Fruit fly (Drosophila melanogaster): ENCODE measurements around the gene p.

p gene

DNA sequence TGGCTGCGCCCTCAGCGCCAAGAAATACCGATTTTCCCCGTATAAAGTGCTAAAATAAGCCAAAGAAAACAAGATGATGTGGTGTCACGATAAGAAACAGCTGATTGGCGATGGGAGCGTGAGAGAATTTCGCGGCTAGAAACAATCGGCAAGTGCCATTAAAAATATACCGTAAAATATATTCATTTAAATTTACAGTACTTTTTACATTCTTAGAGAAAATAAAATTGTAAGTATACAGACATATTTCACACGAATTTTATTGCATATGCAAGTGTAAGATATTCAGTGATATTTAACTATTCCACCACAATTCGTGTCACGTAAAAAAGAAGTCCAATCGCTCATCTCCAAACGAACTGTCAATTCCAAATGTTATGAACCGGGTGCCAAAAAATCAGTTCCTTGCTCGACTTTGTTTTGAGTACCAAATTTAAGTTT is 6.1 kb upstream of the p start, which contains the start of the genes Unc50, CG11755 and CG8043 (continued):
- no peak for TF ChIP-seq fru (optimal IDR thresholded peaks at IDR 0.05)
- no peak for TF ChIP-seq CG4360 (GFP tag; IDR thresholded peaks at IDR 0.05)
- no peak for TF ChIP-seq bigmax (GFP tag; optimal IDR thresholded peaks at IDR 0.05)
- no peak for TF ChIP-seq ro (GFP tag; IDR thresholded peaks at IDR 0.05)
- peak; percentile 54 for TF ChIP-seq wor (GFP tag; IDR thresholded peaks at IDR 0.05)
- TF ChIP-seq CG8765 (GFP tag; IDR thresholded peaks at IDR 0.05) = peak; percentile 50; the same call in 1 of the 2 replicates
- TF ChIP-seq ara (GFP tag; IDR thresholded peaks at IDR 0.05) = 0 out of 2 replicates have a peak, but pooled peaks have one; percentile 33
- peak; percentile 77 for TF ChIP-seq CG12155 (GFP tag; optimal IDR thresholded peaks at IDR 0.05)
- TF ChIP-seq corto (GFP tag; optimal IDR thresholded peaks at IDR 0.05) = peak; percentile 72
- TF ChIP-seq en (GFP tag; optimal IDR thresholded peaks at IDR 0.05) = peak; percentile 8
- peak; percentile 84 for TF ChIP-seq CG13424 (tag; optimal IDR thresholded peaks at IDR 0.05)
- TF ChIP-seq CG17802 (tag; optimal IDR thresholded peaks at IDR 0.05) = no peak
- no peak for TF ChIP-seq eve (GFP tag; optimal IDR thresholded peaks at IDR 0.05)
- TF ChIP-seq CG10654 (GFP tag; optimal IDR thresholded peaks at IDR 0.05) = peak; percentile 73
- peak; percentile 86 for TF ChIP-seq CG13775 (GFP tag; optimal IDR thresholded peaks at IDR 0.05)
- peak; percentile 89 for TF ChIP-seq CG3847 (GFP tag; IDR thresholded peaks at IDR 0.05)
- TF ChIP-seq slp2 (GFP tag; optimal IDR thresholded peaks at IDR 0.05) = peak; percentile 43
- TF ChIP-seq CG13123 (GFP tag; optimal IDR thresholded peaks at IDR 0.05) = peak; percentile 66
- peak; percentile 34; the same call in 1 of the 2 replicates for TF ChIP-seq CG1024 (GFP tag; IDR thresholded peaks at IDR 0.05)
- peak; percentile 97 for TF ChIP-seq inv (GFP tag; IDR thresholded peaks at IDR 0.05; ENCODE audit: partially characterized antibody)
- TF ChIP-seq CG10147 (GFP tag; optimal IDR thresholded peaks at IDR 0.05) = peak; percentile 81
- TF ChIP-seq Nf-YA (GFP tag; IDR thresholded peaks at IDR 0.05) = no peak
- TF ChIP-seq fd102C (GFP tag; optimal IDR thresholded peaks at IDR 0.05) = peak; percentile 15
- peak; percentile 79 for TF ChIP-seq bcd (GFP tag; optimal IDR thresholded peaks at IDR 0.05)
- TF ChIP-seq CG8290 (GFP tag; optimal IDR thresholded peaks at IDR 0.05) = peak; percentile 64
- TF ChIP-seq CG8290 (tag; optimal IDR thresholded peaks at IDR 0.05) = peak in 1 of 2 experiments; percentile 44
- TF ChIP-seq fd3F (GFP tag; optimal IDR thresholded peaks at IDR 0.05) = peak; percentile 65
- peak; percentile 45 for TF ChIP-seq shn (GFP tag; optimal IDR thresholded peaks at IDR 0.05)
- peak in 1 of 3 experiments; percentile 75 for TF ChIP-seq Stat92E (GFP tag; optimal IDR thresholded peaks at IDR 0.05)
- no peak for TF ChIP-seq sc (optimal IDR thresholded peaks at IDR 0.05)
- peak; percentile 29 for TF ChIP-seq sc (GFP tag; optimal IDR thresholded peaks at IDR 0.05)
- peak; percentile 47 for TF ChIP-seq pb (GFP tag; optimal IDR thresholded peaks at IDR 0.05)
- no peak for TF ChIP-seq psq (GFP tag; optimal IDR thresholded peaks at IDR 0.05)
- TF ChIP-seq Drgx (GFP tag; IDR thresholded peaks at IDR 0.05) = peak; percentile 35; the same call in 1 of the 2 replicates
- no peak for TF ChIP-seq sr (GFP tag; IDR thresholded peaks at IDR 0.05)
- peak; percentile 62 for TF ChIP-seq Nf-YB (GFP tag; optimal IDR thresholded peaks at IDR 0.05)
- TF ChIP-seq Optix (GFP tag; IDR thresholded peaks at IDR 0.05) = peak; percentile 45; the same call in 1 of the 3 replicates
- TF ChIP-seq CG6854 (GFP tag; optimal IDR thresholded peaks at IDR 0.05) = no peak
- TF ChIP-seq jumu (GFP tag; optimal IDR thresholded peaks at IDR 0.05) = peak; percentile 70
- peak; percentile 93 for TF ChIP-seq amos (GFP tag; IDR thresholded peaks at IDR 0.05; ENCODE audit: partially characterized antibody)
- peak; percentile 95 for TF ChIP-seq zen2 (GFP tag; IDR thresholded peaks at IDR 0.05; ENCODE audit: partially characterized antibody)
- TF ChIP-seq CG5245 (GFP tag; optimal IDR thresholded peaks at IDR 0.05) = peak; percentile 45
- TF ChIP-seq Ada2b (GFP tag; IDR thresholded peaks at IDR 0.05) = peak; percentile 36; the same call in 1 of the 2 replicates
- peak; percentile 88 for TF ChIP-seq phol (tag; optimal IDR thresholded peaks at IDR 0.05)
- TF ChIP-seq stwl (tag; optimal IDR thresholded peaks at IDR 0.05) = no peak
- peak; percentile 71 for TF ChIP-seq YL-1 (GFP tag; optimal IDR thresholded peaks at IDR 0.05)
- TF ChIP-seq croc (GFP tag; conservative IDR thresholded peaks at IDR 0.05) = peak; percentile 50; the same call in 2 of the 3 replicates
- peak; percentile 86 for TF ChIP-seq CG12659 (GFP tag; optimal IDR thresholded peaks at IDR 0.05)
- TF ChIP-seq NfI (GFP tag; optimal IDR thresholded peaks at IDR 0.05) = peak; percentile 69
- peak; percentile 14 for TF ChIP-seq ac (GFP tag; optimal IDR thresholded peaks at IDR 0.05)
- peak; percentile 73 for TF ChIP-seq Sox100B (GFP tag; optimal IDR thresholded peaks at IDR 0.05)

Measured in whole organism, embryonic.